Worm (Caenorhabditis elegans) whole organism, L3 larva: ENCODE results near the gene B0218.5.
A peak's percentile ranks its signal among the peaks of the same experiment; 100 is the strongest.
"Not testable (repeated sequence)": the region's sequence is repeated elsewhere in the genome, so short reads cannot be mapped to it uniquely, and the experiment has no call there.

Experiments used
- R02D3.7 ChIP-seq: fragments of 150-350 bp; optimal IDR thresholded peaks from 2 replicates; lab custom pipeline; 2014; ENCODE audit warnings: missing biosample characterization, missing genetic modification characterization
- ZK546.5 ChIP-seq: sonication (generic microtip); optimal IDR thresholded peaks from 2 replicates; lab custom pipeline; 2017; ENCODE audit warnings: missing biosample characterization, missing genetic modification characterization
- aly-2 ChIP-seq: fragments of 150-350 bp; optimal IDR thresholded peaks from 2 replicates; lab custom pipeline; 2014; ENCODE audit warnings: missing biosample characterization, missing genetic modification characterization
- ama-1 ChIP-seq: fragments of 150-350 bp; optimal IDR thresholded peaks from 2 replicates; lab custom pipeline; 2018
- ceh-82 ChIP-seq: fragments of 150-350 bp; optimal IDR thresholded peaks from 2 replicates; lab custom pipeline; 2014; ENCODE audit warnings: missing biosample characterization, missing genetic modification characterization
- ceh-9 ChIP-seq: sonication (generic microtip); optimal IDR thresholded peaks from 2 replicates; lab custom pipeline; 2018; ENCODE audit warnings: missing biosample characterization, missing genetic modification characterization
- daf-12 ChIP-seq: fragments of 150-350 bp; optimal IDR thresholded peaks from 2 replicates; lab custom pipeline; 2014; ENCODE audit warnings: missing biosample characterization, missing genetic modification reagents, missing genetic modification characterization
- egl-27 ChIP-seq: sonication (generic microtip); optimal IDR thresholded peaks from 4 replicates; lab custom pipeline; 2017; ENCODE audit warnings: missing biosample characterization, missing genetic modification reagents, missing genetic modification characterization
- egl-5 ChIP-seq: fragments of 150-350 bp; optimal IDR thresholded peaks from 2 replicates; lab custom pipeline; 2017; ENCODE audit warnings: missing biosample characterization, missing genetic modification reagents, missing genetic modification characterization, inconsistent platforms
- elt-1 ChIP-seq: fragments of 150-350 bp; optimal IDR thresholded peaks from 2 replicates; lab custom pipeline; 2014; ENCODE audit warnings: missing biosample characterization, missing genetic modification characterization
- elt-3 ChIP-seq, 3 experiments: fragments of 150-350 bp in 1 of 3; sonication (generic microtip) in 2 of 3; optimal IDR thresholded peaks; 2 replicates in 2 of 3; 4 replicates in 1 of 3; lab custom pipeline; 2014 to 2017; ENCODE audit warnings: missing biosample characterization in 3 of 3, missing genetic modification characterization in 3 of 3
- fkh-10 ChIP-seq: sonication (generic microtip); optimal IDR thresholded peaks from 2 replicates; lab custom pipeline; 2017; ENCODE audit warnings: missing biosample characterization, missing genetic modification reagents, missing genetic modification characterization
- fkh-2 ChIP-seq: fragments of 150-350 bp; optimal IDR thresholded peaks from 2 replicates; lab custom pipeline; 2014; ENCODE audit warnings: missing biosample characterization, missing genetic modification reagents, missing genetic modification characterization
- fos-1 ChIP-seq: fragments of 150-350 bp; optimal IDR thresholded peaks from 2 replicates; lab custom pipeline; 2014; ENCODE audit warnings: missing biosample characterization, missing genetic modification characterization
- hmg-11 ChIP-seq: sonication (generic microtip); optimal IDR thresholded peaks from 2 replicates; lab custom pipeline; 2016; ENCODE audit warnings: missing genetic modification characterization, missing compliant biosample characterization
- lin-39 ChIP-seq: fragments of 150-350 bp; optimal IDR thresholded peaks from 2 replicates; lab custom pipeline; 2018; ENCODE audit warnings: missing biosample characterization, missing genetic modification reagents, missing genetic modification characterization
- lsy-12 ChIP-seq: sonication (generic microtip); optimal IDR thresholded peaks from 2 replicates; lab custom pipeline; 2016; ENCODE audit warnings: mild to moderate bottlenecking, missing genetic modification characterization, missing compliant biosample characterization
- mml-1 ChIP-seq: fragments of 150-350 bp; sonication (generic microtip); optimal IDR thresholded peaks from 3 replicates; lab custom pipeline; 2014; ENCODE audit warnings: missing biosample characterization, missing genetic modification characterization
- nfya-1 ChIP-seq: sonication (generic microtip); optimal IDR thresholded peaks from 2 replicates; lab custom pipeline; 2017; ENCODE audit warnings: missing genetic modification characterization, mild to moderate bottlenecking, missing compliant biosample characterization, antibody characterized with exemption, moderate library complexity; ENCODE audit not compliant: insufficient read depth
- nhr-11 ChIP-seq: fragments of 150-350 bp; optimal IDR thresholded peaks from 2 replicates; lab custom pipeline; 2014; ENCODE audit warnings: missing biosample characterization, missing genetic modification characterization
- nhr-12 ChIP-seq: fragments of 150-350 bp; optimal IDR thresholded peaks from 2 replicates; lab custom pipeline; 2014; ENCODE audit warnings: missing biosample characterization, missing genetic modification characterization
- nhr-23 ChIP-seq: fragments of 150-350 bp; optimal IDR thresholded peaks from 2 replicates; lab custom pipeline; 2014; ENCODE audit warnings: missing biosample characterization, missing genetic modification reagents, missing genetic modification characterization
- nhr-237 ChIP-seq: fragments of 150-350 bp; optimal IDR thresholded peaks from 2 replicates; lab custom pipeline; 2014; ENCODE audit warnings: missing biosample characterization, missing genetic modification characterization
- nhr-25 ChIP-seq: sonication (generic microtip); optimal IDR thresholded peaks from 2 replicates; lab custom pipeline; 2017; ENCODE audit warnings: missing biosample characterization, missing genetic modification characterization
- nhr-28 ChIP-seq: fragments of 150-350 bp; optimal IDR thresholded peaks from 2 replicates; lab custom pipeline; 2014; ENCODE audit warnings: missing biosample characterization, missing genetic modification characterization
- nhr-67 ChIP-seq: fragments of 150-350 bp; optimal IDR thresholded peaks from 2 replicates; lab custom pipeline; 2014; ENCODE audit warnings: missing biosample characterization, missing genetic modification characterization
- nhr-76 ChIP-seq: fragments of 150-350 bp; sonication (generic microtip); optimal IDR thresholded peaks from 5 replicates; lab custom pipeline; 2014; ENCODE audit warnings: missing biosample characterization, missing genetic modification characterization
- nhr-77 ChIP-seq: fragments of 150-350 bp; optimal IDR thresholded peaks from 2 replicates; lab custom pipeline; 2014; ENCODE audit warnings: missing biosample characterization, missing genetic modification characterization
- pha-4 ChIP-seq: fragments of 150-350 bp; optimal IDR thresholded peaks from 2 replicates; lab custom pipeline; 2014; ENCODE audit warnings: missing biosample characterization, missing genetic modification reagents, missing genetic modification characterization
- pqm-1 ChIP-seq: fragments of 150-350 bp; optimal IDR thresholded peaks from 2 replicates; lab custom pipeline; 2017; ENCODE audit warnings: missing biosample characterization, missing genetic modification characterization, inconsistent platforms
- sea-2 ChIP-seq: fragments of 150-350 bp; sonication (generic microtip); optimal IDR thresholded peaks from 4 replicates; lab custom pipeline; 2014; ENCODE audit warnings: missing biosample characterization, missing genetic modification reagents, missing genetic modification characterization
- skn-1 ChIP-seq: fragments of 150-350 bp; optimal IDR thresholded peaks from 2 replicates; lab custom pipeline; 2014; ENCODE audit warnings: missing biosample characterization, missing genetic modification characterization
- tbx-2 ChIP-seq: sonication (generic microtip); optimal IDR thresholded peaks from 2 replicates; lab custom pipeline; 2016; ENCODE audit warnings: mild to moderate bottlenecking, missing genetic modification characterization, missing compliant biosample characterization
- unc-39 ChIP-seq: sonication (generic microtip); optimal IDR thresholded peaks from 4 replicates; lab custom pipeline; 2017; ENCODE audit warnings: missing biosample characterization, missing genetic modification characterization
- ztf-11 ChIP-seq: fragments of 150-350 bp; optimal IDR thresholded peaks from 2 replicates; lab custom pipeline; 2014; ENCODE audit warnings: missing biosample characterization, missing genetic modification characterization

Gene B0218.5

DNA sequence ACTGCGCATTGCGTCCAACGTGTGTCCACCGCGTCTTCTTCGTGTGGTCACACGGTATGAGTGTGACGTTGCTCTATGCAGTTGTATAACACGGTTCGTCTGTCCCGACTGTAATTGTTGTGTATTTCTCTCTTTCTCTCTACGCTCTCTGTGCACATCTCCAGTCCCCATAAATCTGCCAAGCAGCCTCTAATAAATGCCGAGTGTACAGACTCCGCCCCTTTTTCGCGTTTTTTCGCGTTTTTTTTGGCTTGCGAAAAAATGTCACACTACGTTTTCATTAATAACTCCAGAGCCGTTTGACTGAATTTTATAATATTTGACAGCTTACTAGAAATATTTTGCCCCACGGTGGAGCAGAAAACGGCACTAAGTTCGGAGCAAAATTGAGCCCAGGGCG, 34.7 kb downstream of the B0218.5 start, which contains the start of gene erp-44.3:
Gene erp-44.3 (plus strand): TSS at position 301 of the 400 bp plus-strand sequence.
- not testable (repeated sequence) for TF ChIP-seq nfya-1; elt-3 (tag; optimal IDR thresholded peaks at IDR 0.05; lab: Kevin White, UChicago); egl-27 (tag; lab: Kevin White, UChicago)

ce11 chrIV:8118790-8119189, 38.3 kb downstream of the B0218.5 start, which contains the start of gene F42G8.8:
Gene F42G8.8, plus strand, starts transcription at chrIV:8119090.
- TF ChIP-seq nhr-67: no peak
- TF ChIP-seq ztf-11: no peak
- TF ChIP-seq egl-27 (tag; lab: Kevin White, UChicago): no peak
- no peak for TF ChIP-seq mml-1 (tag; lab: Kevin White, UChicago)
- no peak for TF ChIP-seq unc-39 (tag; lab: Kevin White, UChicago)
- TF ChIP-seq nhr-28 (tag; lab: Kevin White, UChicago): no peak
- no peak for TF ChIP-seq fkh-2
- no peak for TF ChIP-seq ceh-82 (tag; lab: Kevin White, UChicago)
- TF ChIP-seq elt-3 (tag; optimal IDR thresholded peaks at IDR 0.05; lab: Kevin White, UChicago): no peak
- no peak for TF ChIP-seq tbx-2
- no peak for TF ChIP-seq elt-1 (tag; lab: Kevin White, UChicago)
- TF ChIP-seq ZK546.5 (tag; lab: Kevin White, UChicago): no peak
- no peak for TF ChIP-seq fos-1 (tag; lab: Kevin White, UChicago)
- TF ChIP-seq nhr-76 (tag; lab: Kevin White, UChicago): no peak
- no peak for TF ChIP-seq nhr-77 (tag; lab: Kevin White, UChicago)
- no peak for TF ChIP-seq pha-4 (tag; lab: Kevin White, UChicago)
- TF ChIP-seq sea-2 (GFP tag; lab: Kevin White, UChicago): no peak

DNA sequence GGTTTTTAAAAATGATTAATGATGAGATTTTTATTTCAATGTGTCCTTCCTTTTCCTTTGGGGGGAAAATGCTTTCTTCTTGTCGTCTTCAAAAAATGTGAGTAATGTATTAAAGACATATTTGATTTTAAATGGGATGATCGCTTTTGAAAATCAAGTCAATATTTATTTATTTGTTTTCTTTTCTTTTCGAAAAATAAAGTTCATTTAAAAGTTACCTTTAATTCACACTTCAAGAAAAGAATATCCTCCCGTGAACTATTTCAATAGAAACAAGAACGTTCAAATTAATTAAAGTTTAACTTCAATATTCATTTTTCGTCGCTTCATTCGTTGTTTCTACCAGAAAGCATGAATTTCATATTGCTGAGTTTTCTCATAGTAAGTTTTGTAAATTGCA, 41.6 kb downstream of the B0218.5 start, which contains the start of gene irld-8:
Gene irld-8 (plus strand): TSS at position 301 of the 400 bp plus-strand sequence.
- no peak for TF ChIP-seq lsy-12
- TF ChIP-seq ZK546.5 (tag; lab: Kevin White, UChicago): no peak
- TF ChIP-seq nfya-1: no peak
- no peak for TF ChIP-seq lin-39 (tag; lab: Kevin White, UChicago)
- TF ChIP-seq elt-3 (tag; optimal IDR thresholded peaks at IDR 0.05; lab: Kevin White, UChicago): no peak
- TF ChIP-seq egl-27 (tag; lab: Kevin White, UChicago): no peak

DNA sequence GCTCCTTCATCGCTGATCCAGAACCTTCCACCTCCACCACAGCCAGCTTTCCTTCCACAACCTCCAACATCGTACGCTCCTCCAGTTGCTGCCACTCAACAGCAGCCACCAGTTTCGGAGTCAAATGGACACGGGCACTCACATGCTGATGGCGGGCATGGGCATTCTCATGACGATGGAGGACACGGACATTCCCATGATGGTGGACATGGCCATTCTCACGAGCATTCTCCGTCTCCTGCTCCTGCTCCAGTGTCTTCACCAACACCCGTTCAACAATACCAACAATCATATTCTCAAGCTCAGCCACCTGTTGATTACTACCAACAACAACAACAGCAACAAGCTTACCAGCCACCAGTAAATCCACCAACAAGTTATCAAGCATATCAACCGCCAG, 42.5 kb downstream of the B0218.5 start:
- TF ChIP-seq nhr-11 (tag; lab: Kevin White, UChicago) (no peak), nhr-237 (tag; lab: Kevin White, UChicago) (no peak), nhr-12 (tag; lab: Kevin White, UChicago) (no peak), aly-2 (tag; lab: Kevin White, UChicago) (no peak), fkh-10 (GFP tag; lab: Kevin White, UChicago) (no peak), lin-39 (tag; lab: Kevin White, UChicago) (no peak), elt-3 (tag; optimal IDR thresholded peaks at IDR 0.05; lab: Kevin White, UChicago) (no peak), egl-27 (tag; lab: Kevin White, UChicago) (no peak), ceh-9 (tag; lab: Kevin White, UChicago) (no peak), R02D3.7 (tag; lab: Kevin White, UChicago) (no peak), nhr-77 (tag; lab: Kevin White, UChicago) (no peak), pha-4 (tag; lab: Kevin White, UChicago) (no peak), daf-12 (tag; lab: Kevin White, UChicago) (no peak), egl-5 (tag; lab: Kevin White, UChicago) (no peak), ama-1 (lab: Kevin White, UChicago) (no peak), skn-1 (tag; lab: Kevin White, UChicago) (no peak)

ce11 chrIV:8113161-8113560, 43.9 kb downstream of the B0218.5 start, which contains the start of gene Y42H9AR.1:
Gene Y42H9AR.1, plus strand, starts transcription at chrIV:8113393.
- TF ChIP-seq egl-27 (tag; lab: Kevin White, UChicago): no peak
- TF ChIP-seq hmg-11 (tag; lab: Kevin White, UChicago): peak; percentile 48
- TF ChIP-seq nhr-25 (tag; lab: Kevin White, UChicago): peak; percentile 0
- TF ChIP-seq nhr-76 (tag; lab: Kevin White, UChicago): no peak
- TF ChIP-seq pqm-1: no peak
- no peak for TF ChIP-seq fkh-2
- no peak for TF ChIP-seq nhr-23 (tag; lab: Kevin White, UChicago)
- TF ChIP-seq nfya-1: peak; percentile 23
